Fruit fly (Drosophila melanogaster): ENCODE data around the gene Nup205.
A peak's percentile ranks its signal among the peaks of the same experiment; 100 is the strongest.

DNA sequence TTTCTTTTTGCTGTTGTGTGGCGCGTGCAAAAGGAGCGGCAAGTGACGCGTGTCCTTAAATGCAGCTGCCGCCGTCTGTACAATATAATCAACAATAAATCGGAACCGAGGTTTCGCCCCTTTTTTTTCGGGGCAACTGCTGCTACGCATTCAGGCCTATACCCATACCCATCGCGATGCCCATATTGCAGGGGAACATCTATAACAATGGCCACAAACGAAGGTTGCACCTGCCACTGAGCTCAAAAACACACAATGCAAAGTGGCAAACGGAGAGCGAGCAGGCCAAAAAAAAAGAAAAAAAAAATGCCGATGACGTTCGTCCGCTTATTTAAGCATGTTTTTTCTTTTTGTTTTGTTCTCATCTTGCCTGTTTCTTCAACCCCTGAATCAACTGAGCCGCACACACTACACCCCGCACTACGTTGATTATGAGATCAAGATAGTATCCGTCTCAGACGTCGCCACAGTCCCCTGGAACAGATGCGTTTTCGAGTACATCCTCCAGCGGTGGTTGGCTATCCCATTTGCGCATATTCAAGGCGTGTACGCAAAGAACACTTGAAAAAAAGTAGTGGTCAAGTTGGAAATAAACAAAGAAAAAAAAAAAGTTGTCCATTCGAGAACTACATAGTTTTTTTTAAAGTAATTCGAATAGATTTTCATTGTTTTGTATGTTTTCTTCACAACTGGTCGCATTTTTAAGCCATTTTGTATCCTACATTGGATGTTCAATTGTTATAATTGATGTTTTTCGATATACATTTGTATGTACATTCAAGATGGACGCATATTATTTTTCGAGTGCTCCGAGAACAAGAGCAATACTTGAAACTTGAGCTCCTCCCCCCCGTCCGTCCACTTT, 9.4 kb upstream of the Nup205 start:
- TF ChIP-seq CG18476 (GFP tag; optimal IDR thresholded peaks at IDR 0.05) (no peak), CG2120 (GFP tag; optimal IDR thresholded peaks at IDR 0.05) (no peak), toy (GFP tag; IDR thresholded peaks at IDR 0.05) (no peak), CG10321 (GFP tag; IDR thresholded peaks at IDR 0.05) (no peak), tin (GFP tag; optimal IDR thresholded peaks at IDR 0.05) (no peak), caup (GFP tag; optimal IDR thresholded peaks at IDR 0.05; ENCODE audit: severe bottlenecking) (no peak), CG16779 (GFP tag; IDR thresholded peaks at IDR 0.05) (no peak), CG30431 (GFP tag; optimal IDR thresholded peaks at IDR 0.05) (no peak), CG17612 (GFP tag; IDR thresholded peaks at IDR 0.05) (no peak), Gug (GFP tag; IDR thresholded peaks at IDR 0.05) (no peak), tio (GFP tag; optimal IDR thresholded peaks at IDR 0.05) (no peak), BtbVII (GFP tag; optimal IDR thresholded peaks at IDR 0.05) (no peak), Blimp-1 (GFP tag; optimal IDR thresholded peaks at IDR 0.05) (peak; percentile 1)

Data from whole organism, embryonic.